Fruit fly (Drosophila melanogaster): ENCODE data around the gene S6k.

The S6k gene

DNA sequence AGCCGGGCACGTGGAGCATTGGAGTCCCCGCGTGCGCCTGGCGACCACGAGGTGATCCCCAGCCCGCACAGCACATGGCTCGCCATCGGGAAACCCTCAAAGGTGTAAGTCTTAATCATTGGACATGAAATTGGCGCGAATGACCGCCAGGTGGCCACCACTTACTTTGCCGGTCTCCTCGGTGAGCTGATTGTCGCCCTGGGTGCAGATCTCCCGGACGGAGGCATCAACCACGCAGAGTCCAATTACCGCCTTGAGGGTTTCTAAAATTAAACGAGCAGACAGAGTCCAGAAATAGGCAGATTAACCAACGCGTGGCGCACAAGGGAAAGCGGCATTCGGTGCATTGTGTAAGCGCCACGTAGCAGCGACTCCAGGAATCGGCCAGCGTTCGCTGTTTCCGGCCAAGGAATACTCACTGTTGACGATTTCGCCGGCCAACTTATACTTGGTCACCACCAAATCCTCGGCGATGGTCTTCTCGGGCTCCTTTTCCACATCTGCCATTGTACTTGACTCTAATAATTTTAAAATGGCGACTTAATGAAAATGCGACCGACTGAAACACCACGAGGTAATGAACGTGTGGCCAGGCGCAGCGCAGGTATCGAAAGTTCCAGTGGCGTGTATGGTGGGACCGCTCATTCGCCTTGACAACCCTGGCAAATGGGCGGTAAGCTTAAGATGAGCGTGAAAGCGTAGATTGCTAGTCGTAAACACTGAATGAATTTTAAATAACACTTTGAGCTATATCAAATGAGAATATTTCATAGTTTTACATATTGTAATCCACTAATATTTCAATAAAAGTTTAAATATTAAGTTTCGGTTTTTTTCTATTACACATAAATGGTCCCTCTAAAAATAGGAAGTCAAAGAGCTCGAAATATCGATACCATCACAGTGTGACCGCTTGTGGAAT is 45.5 kb downstream of the S6k start, which contains the start of gene CG10576 (continued):
- TF ChIP-seq pum (GFP tag; optimal IDR thresholded peaks at IDR 0.05), result no peak
- peak; percentile 22 for TF ChIP-seq CG9727 (GFP tag; optimal IDR thresholded peaks at IDR 0.05)
- TF ChIP-seq run (tag; optimal IDR thresholded peaks at IDR 0.05), result no peak
- peak; percentile 9 for TF ChIP-seq Hsf (GFP tag; optimal IDR thresholded peaks at IDR 0.05)
- TF ChIP-seq CG9932 (GFP tag; IDR thresholded peaks at IDR 0.05), result peak; percentile 5; the same call in 1 of the 2 replicates
- peak; percentile 44; the same call in 1 of the 2 replicates for TF ChIP-seq bbx (GFP tag; IDR thresholded peaks at IDR 0.05; ENCODE audit: partially characterized antibody)
- no peak for TF ChIP-seq chif (GFP tag; optimal IDR thresholded peaks at IDR 0.05)
- TF ChIP-seq cwo (GFP tag; optimal IDR thresholded peaks at IDR 0.05), result no peak
- no peak for TF ChIP-seq dati (GFP tag; IDR thresholded peaks at IDR 0.05)
- peak; percentile 86 for TF ChIP-seq Med (GFP tag)
- TF ChIP-seq CG43689 (GFP tag; IDR thresholded peaks at IDR 0.05), result no peak
- TF ChIP-seq CG3847 (GFP tag; IDR thresholded peaks at IDR 0.05), result peak; percentile 53
- TF ChIP-seq az2 (GFP tag; optimal IDR thresholded peaks at IDR 0.05), result no peak
- TF ChIP-seq CG13287 (GFP tag; IDR thresholded peaks at IDR 0.05; ENCODE audit: partially characterized antibody), result peak; percentile 74
- TF ChIP-seq ci (GFP tag; IDR thresholded peaks at IDR 0.05), result no peak
- no peak for TF ChIP-seq Atf3 (GFP tag; optimal IDR thresholded peaks at IDR 0.05)
- no peak for TF ChIP-seq CG14441 (GFP tag; IDR thresholded peaks at IDR 0.05)
- TF ChIP-seq CG12299 (tag; optimal IDR thresholded peaks at IDR 0.05), result no peak
- peak; percentile 37 for TF ChIP-seq mam (GFP tag; optimal IDR thresholded peaks at IDR 0.05)
- TF ChIP-seq CG1233 (GFP tag; optimal IDR thresholded peaks at IDR 0.05), result no peak
- TF ChIP-seq CG17612 (GFP tag; IDR thresholded peaks at IDR 0.05), result no peak
- no peak for TF ChIP-seq MTF-1 (GFP tag; optimal IDR thresholded peaks at IDR 0.05; ENCODE audit: borderline replicate concordance)
- no peak for TF ChIP-seq Mes4 (GFP tag; optimal IDR thresholded peaks at IDR 0.05)
- 0 out of 2 replicates have a peak, but pooled peaks have one; percentile 23 for TF ChIP-seq vvl (GFP tag; IDR thresholded peaks at IDR 0.05)
- TF ChIP-seq CG17361 (GFP tag; IDR thresholded peaks at IDR 0.05), result no peak
- TF ChIP-seq CG10431 (GFP tag; optimal IDR thresholded peaks at IDR 0.05), result no peak
- TF ChIP-seq CG15696 (tag; optimal IDR thresholded peaks at IDR 0.05), result no peak
- 0 out of 3 replicates have a peak, but pooled peaks have one; percentile 36 for TF ChIP-seq HLH4C (GFP tag; IDR thresholded peaks at IDR 0.05; ENCODE audit: partially characterized antibody)
- no peak for TF ChIP-seq Kr (GFP tag; optimal IDR thresholded peaks at IDR 0.05)
- no peak for TF ChIP-seq ase (GFP tag; IDR thresholded peaks at IDR 0.05)
- peak; percentile 31; the same call in 1 of the 2 replicates for TF ChIP-seq stc (GFP tag; IDR thresholded peaks at IDR 0.05)
- TF ChIP-seq insv (GFP tag; optimal IDR thresholded peaks at IDR 0.05), result peak in 1 of 2 experiments; percentile 6
- TF ChIP-seq fd3F (GFP tag; optimal IDR thresholded peaks at IDR 0.05), result no peak
- TF ChIP-seq dm (GFP tag; optimal IDR thresholded peaks at IDR 0.05), result peak; percentile 98
- no peak for TF ChIP-seq Nf-YA (GFP tag; IDR thresholded peaks at IDR 0.05)
- no peak for TF ChIP-seq Spps (tag; optimal IDR thresholded peaks at IDR 0.05)
- TF ChIP-seq CG30020 (tag; optimal IDR thresholded peaks at IDR 0.05), result no peak
- TF ChIP-seq Side (GFP tag; optimal IDR thresholded peaks at IDR 0.05), result peak; percentile 14
- no peak for TF ChIP-seq al (GFP tag; IDR thresholded peaks at IDR 0.05)
- TF ChIP-seq Dip3 (GFP tag; optimal IDR thresholded peaks at IDR 0.05), result no peak
- peak; percentile 7 for TF ChIP-seq CG6854 (GFP tag; optimal IDR thresholded peaks at IDR 0.05)
- TF ChIP-seq CG4707 (GFP tag; optimal IDR thresholded peaks at IDR 0.05), result no peak
- no peak for TF ChIP-seq CG2889 (GFP tag; IDR thresholded peaks at IDR 0.05)
- TF ChIP-seq NC2β (GFP tag; optimal IDR thresholded peaks at IDR 0.05), result peak; percentile 3
- TF ChIP-seq row (GFP tag; IDR thresholded peaks at IDR 0.05), result peak; percentile 76
- no peak for TF ChIP-seq peb (GFP tag; IDR thresholded peaks at IDR 0.05)
- TF ChIP-seq lola (GFP tag; optimal IDR thresholded peaks at IDR 0.05), result peak in 1 of 3 experiments; percentile 4
- no peak for TF ChIP-seq CG10209 (GFP tag; optimal IDR thresholded peaks at IDR 0.05)
- TF ChIP-seq klu (GFP tag; IDR thresholded peaks at IDR 0.05), result no peak

Measured in whole organism, embryonic.